Fruit fly (Drosophila melanogaster): ENCODE data around the gene 5-HT2A.

5-HT2A gene

DNA sequence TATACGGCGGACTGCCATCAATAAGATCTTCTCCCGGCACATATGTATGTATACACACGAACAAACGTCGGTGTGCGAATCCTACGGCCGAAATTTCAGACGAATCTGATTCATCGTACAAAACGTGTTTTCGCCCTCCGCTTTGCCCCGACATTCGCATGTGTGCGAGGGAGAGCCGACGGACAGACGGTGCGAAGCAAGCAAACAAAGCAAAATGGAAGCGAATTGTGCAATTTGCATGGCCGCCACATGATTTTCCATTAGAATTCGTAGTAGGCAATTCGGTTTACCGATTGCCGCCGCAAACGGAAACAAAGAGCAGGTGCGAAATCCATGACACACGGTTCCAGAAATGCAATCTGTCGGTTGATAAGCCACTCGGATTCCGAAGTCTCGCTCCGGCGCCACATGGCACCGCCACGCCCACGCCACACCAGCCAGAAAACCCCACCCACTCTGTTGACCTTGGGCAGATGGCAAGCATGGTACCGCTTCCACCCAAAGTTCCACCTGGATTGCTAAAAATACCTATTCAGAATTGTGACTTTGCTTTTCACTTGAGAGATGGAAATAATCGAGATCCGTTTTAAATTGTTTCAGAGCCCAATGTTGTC lies 37.3 kb downstream of the 5-HT2A start:
- TF ChIP-seq pan (optimal IDR thresholded peaks at IDR 0.05) (no peak), Dll (optimal IDR thresholded peaks at IDR 0.05) (no peak), EcR (GFP tag; optimal IDR thresholded peaks at IDR 0.05) (no peak), psq (optimal IDR thresholded peaks at IDR 0.05) (no peak)

DNA sequence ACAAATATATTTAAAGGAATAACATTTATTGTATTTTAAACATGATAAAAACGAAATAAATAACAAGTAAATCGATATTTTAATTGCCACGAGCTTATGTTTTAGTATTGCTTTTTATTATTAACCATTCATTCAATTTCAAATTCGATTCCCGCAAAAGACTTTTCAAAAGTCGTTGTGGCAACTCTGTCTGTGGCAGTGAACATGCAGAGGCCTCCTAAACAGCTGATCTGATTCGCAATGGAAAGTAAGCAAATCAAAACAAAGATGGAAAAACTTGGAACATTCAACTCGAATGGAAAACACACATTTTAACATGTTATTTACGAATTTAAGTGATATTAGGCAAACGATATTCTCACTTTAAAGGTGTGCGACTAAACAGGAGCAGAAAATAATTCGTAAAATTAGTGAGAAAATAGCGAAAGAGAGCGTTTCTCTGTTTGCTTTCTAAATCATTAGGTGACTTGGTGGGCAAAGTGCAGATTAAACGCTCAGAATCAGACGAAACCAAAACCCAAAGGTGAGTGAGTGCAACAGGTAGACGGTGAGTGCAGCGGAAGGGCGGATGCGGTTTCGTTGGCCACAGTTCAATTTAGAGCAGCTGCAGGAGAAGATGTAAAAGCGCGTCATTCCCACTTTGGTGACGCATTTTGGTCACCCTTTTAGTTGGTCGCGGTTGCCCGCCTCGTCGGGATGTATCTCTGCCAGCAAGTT lies 42.0 kb downstream of the 5-HT2A start, which contains the start of gene spartin:
Gene spartin (plus strand): TSS at position 244 of the 717 bp plus-strand sequence.
- TF ChIP-seq usp (GFP tag; optimal IDR thresholded peaks at IDR 0.05) (no peak), pan (optimal IDR thresholded peaks at IDR 0.05) (no peak), EcR (GFP tag; optimal IDR thresholded peaks at IDR 0.05) (no peak), psq (optimal IDR thresholded peaks at IDR 0.05) (no peak), Dll (optimal IDR thresholded peaks at IDR 0.05) (no peak), CG8478 (optimal IDR thresholded peaks at IDR 0.05) (no peak)

DNA sequence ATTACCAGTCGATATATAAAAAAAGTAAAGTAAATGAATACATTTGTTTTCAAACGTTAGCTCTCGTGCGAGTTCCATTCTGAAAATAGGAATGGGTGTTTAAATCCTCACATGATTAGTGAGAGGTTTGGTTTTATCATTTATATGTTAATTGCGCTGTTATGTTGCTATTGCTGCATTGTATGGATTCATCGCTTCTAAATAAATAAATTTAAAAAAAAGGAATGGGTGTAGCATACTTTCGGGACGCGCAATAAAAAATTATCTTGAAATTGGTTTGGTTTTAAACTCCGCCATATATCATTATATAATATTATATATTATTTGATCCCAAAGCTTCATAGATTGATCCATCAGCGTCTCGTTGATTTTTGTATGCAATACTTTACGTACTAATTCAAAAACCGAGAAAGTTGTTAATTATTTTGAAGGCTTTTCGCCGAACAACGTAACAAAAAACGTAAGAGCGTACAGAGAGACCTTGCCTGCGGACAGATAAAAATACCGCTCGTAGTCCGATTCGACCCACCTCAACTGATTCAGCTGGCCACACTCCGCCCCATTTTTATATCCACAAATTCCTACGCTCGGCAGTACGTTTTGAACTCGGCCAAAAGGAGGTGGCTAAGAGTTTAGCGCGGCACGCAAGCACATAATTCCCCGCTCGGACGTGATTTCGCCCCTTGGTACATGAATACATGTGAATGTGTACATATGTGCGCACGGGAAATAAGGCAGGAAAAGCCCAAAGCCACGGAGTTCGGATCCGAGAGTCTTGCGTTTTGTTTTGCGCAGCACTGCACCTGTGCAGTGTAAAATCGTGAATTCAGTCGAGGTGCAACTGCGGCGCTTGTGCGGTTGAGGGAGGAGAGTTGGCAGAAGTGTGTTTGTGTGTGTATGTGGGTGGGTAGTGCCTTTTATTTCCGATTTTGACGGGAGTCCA lies 46.6 kb downstream of the 5-HT2A start, which contains the start of gene smash:
Gene smash (plus strand): TSS at position 589 of the 943 bp plus-strand sequence.
- TF ChIP-seq CG8478 (optimal IDR thresholded peaks at IDR 0.05), result no peak
- TF ChIP-seq psq (optimal IDR thresholded peaks at IDR 0.05), result no peak
- no peak for TF ChIP-seq Dll (optimal IDR thresholded peaks at IDR 0.05)
- no peak for TF ChIP-seq usp (GFP tag; optimal IDR thresholded peaks at IDR 0.05)
- TF ChIP-seq pan (optimal IDR thresholded peaks at IDR 0.05), result no peak
- TF ChIP-seq EcR (GFP tag; optimal IDR thresholded peaks at IDR 0.05), result no peak

DNA sequence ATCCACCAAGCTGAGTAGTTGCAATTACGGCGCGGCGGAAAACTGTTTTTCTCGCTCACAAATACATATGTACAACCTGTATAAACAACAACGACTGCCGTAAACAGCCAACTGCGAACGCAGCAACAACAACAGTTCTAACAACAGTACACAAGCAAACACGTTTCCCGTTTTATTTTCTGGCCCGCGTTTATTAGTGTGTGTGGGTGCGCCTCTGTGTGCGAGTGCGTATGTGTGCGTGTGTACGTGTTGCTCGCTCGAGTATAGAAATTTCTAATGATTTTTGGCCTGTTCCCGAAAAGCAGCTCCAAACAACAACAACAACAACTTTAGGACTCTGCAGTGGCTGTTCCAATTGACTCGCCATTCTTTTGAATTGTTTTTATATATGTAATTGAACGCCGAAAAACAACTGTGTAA lies 47.3 kb downstream of the 5-HT2A start:
- TF ChIP-seq Dll (optimal IDR thresholded peaks at IDR 0.05) (no peak), psq (optimal IDR thresholded peaks at IDR 0.05) (no peak), pan (optimal IDR thresholded peaks at IDR 0.05) (no peak), usp (GFP tag; optimal IDR thresholded peaks at IDR 0.05) (no peak), EcR (GFP tag; optimal IDR thresholded peaks at IDR 0.05) (no peak), CG8478 (optimal IDR thresholded peaks at IDR 0.05) (no peak)

DNA sequence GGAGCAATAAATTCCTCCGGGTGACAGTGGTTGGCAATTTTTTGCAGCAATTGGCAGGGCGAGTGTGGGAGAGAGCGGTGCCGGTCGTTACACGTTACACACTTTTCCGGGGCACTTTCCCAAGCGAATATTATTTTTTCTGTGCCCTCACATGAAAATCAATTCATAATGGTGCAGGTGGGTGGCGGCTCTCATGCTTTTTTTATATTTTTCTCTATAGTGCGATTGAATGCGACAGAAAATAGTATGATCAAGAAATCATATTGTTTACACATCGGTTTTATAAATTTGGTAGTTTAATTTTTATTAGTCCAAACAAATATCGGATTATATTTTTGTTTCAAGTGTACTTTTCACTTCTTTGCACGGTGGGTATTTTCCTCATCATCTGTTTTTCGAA lies 49.0 kb downstream of the 5-HT2A start:
- TF ChIP-seq CG8478 (optimal IDR thresholded peaks at IDR 0.05) (no peak), pan (optimal IDR thresholded peaks at IDR 0.05) (no peak), usp (GFP tag; optimal IDR thresholded peaks at IDR 0.05) (no peak), psq (optimal IDR thresholded peaks at IDR 0.05) (no peak), EcR (GFP tag; optimal IDR thresholded peaks at IDR 0.05) (no peak), Dll (optimal IDR thresholded peaks at IDR 0.05) (no peak)

DNA sequence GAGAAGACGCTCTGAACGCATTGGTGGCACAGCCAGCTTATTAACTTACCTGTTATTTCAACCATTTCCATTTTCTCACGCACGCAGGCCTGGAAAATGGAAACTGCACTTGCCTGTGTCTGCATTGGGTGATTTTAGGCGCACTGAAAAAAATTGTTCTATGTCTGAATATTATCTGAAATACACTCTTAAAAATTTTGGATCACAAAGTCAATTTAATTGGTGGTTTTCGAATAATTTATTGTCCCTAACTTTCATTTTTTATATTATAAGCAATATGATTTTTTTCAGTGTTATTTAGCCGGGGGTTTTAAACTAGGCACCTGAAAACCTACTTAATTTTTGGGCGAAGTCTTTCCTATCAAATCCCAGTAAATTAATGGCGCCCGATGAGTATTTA lies 50.4 kb downstream of the 5-HT2A start:
- TF ChIP-seq CG8478 (optimal IDR thresholded peaks at IDR 0.05) (no peak), pan (optimal IDR thresholded peaks at IDR 0.05) (no peak)

DNA sequence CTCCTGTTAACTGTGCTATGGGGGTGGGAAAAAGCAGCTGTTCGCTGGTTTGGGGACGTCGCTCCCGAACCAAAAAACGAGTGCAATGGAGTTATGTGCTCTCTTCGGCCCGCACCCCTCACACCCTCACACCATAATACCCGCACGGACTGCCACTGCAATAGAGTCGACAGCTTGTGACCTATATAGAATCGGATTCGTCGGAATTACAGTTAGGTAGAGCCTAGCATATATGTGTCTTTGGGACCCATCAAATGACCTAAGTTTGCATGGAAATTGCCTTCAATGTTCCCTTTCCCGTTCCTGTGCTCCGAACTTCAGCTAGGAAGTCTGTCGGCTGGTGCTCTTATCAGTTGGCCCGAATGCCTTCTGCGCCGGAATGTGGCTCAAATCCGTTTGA lies 51.5 kb downstream of the 5-HT2A start:
- TF ChIP-seq usp (GFP tag; optimal IDR thresholded peaks at IDR 0.05) (no peak), psq (optimal IDR thresholded peaks at IDR 0.05) (no peak), EcR (GFP tag; optimal IDR thresholded peaks at IDR 0.05) (no peak), pan (optimal IDR thresholded peaks at IDR 0.05) (no peak), CG8478 (optimal IDR thresholded peaks at IDR 0.05) (no peak), Dll (optimal IDR thresholded peaks at IDR 0.05) (no peak)

DNA sequence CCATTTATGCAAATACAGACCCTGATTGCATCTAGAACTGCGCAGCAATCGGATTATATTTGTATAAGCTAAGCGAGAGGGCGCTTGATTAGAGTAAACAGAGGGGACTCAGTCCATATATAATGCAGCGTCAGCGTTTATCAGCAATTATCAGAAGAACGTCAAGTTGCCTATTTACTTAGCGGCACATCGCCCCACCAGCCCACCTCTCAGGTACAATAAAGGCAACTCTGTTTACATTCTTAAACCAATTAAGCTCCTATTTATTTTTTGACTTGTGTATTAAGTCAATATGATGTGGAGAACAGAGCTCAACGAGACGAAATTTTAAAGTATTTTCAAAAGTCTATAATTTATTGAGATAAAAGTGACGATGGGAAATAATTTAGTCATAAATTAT lies 52.3 kb downstream of the 5-HT2A start:
- TF ChIP-seq CG8478 (optimal IDR thresholded peaks at IDR 0.05) (no peak), Dll (optimal IDR thresholded peaks at IDR 0.05) (no peak), EcR (GFP tag; optimal IDR thresholded peaks at IDR 0.05) (no peak), pan (optimal IDR thresholded peaks at IDR 0.05) (no peak), usp (GFP tag; optimal IDR thresholded peaks at IDR 0.05) (no peak), psq (optimal IDR thresholded peaks at IDR 0.05) (no peak)

DNA sequence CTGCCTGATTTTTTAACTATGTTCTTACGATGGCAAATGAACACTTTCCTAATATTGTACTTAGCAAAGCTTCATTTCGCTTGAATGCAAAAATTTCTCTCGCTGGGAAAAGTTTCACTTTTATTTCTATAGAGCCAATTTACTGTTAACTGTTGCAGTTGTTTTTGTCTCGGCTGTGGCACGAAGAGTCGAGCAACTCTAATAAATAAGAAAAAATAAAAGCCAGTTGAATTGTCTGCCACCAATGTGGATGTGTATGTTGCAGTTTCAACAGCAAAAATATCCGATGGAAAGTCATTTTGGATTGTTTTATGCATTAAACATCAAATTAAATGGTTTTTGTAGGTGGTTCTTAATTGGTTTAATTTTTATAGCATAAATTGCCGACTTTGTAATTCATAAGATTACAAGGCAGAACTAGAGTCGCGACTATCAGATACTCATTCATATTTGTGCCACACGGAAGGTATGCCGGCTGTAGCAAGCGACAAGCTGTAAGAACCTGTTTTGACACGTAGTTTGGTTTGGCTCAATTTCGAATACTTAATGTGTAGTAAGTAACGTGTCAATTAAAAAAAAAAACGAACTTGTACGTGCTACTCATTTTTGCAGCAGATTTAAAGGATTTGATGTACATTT lies 53.5 kb downstream of the 5-HT2A start:
- TF ChIP-seq pan (optimal IDR thresholded peaks at IDR 0.05) (no peak), CG8478 (optimal IDR thresholded peaks at IDR 0.05) (no peak), EcR (GFP tag; optimal IDR thresholded peaks at IDR 0.05) (no peak), Dll (optimal IDR thresholded peaks at IDR 0.05) (no peak)

DNA sequence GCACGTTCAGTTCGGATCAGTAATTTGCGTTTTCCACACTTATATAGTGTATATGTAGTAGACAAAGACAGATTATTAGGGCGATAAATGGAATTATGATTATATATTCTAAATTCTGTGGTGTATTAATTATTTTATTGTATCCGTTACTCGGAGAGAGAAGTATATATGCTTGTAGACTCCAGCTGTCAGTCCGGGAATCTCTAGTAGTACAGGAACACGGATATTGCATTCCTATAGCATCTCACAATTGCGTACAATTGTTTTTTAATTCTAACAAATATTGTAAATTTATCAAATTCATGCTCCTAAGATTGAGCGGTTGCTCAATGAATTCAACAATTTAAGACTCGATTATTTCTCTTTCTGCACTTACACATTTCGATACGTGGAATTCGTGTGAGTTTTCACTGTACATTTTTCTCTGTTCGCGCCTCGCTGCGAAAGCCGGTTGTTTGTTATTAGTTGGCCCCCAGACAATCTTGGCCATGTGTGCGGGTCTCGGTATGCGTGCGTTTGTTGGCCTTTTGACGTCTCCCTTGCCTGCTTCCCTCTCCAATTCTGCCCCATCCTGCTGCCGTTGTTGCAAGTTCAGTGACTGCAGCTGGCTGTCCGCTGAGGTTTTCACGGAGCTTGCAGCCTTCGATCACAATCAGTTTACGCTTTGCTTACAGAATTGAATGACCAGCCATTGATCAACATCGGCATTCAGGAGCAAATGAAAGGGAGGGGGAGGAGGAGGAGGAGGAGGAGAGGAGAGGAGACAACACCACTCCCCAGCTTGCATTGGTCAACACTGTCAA lies 54.9 kb downstream of the 5-HT2A start:
- TF ChIP-seq Dll (optimal IDR thresholded peaks at IDR 0.05), result no peak
- peak in 1 of 2 experiments; percentile 96 for TF ChIP-seq EcR (GFP tag; optimal IDR thresholded peaks at IDR 0.05)

Measured in whole organism.